Fruit fly (Drosophila melanogaster): ENCODE data around the gene Uqcc1.

The Uqcc1 gene

DNA sequence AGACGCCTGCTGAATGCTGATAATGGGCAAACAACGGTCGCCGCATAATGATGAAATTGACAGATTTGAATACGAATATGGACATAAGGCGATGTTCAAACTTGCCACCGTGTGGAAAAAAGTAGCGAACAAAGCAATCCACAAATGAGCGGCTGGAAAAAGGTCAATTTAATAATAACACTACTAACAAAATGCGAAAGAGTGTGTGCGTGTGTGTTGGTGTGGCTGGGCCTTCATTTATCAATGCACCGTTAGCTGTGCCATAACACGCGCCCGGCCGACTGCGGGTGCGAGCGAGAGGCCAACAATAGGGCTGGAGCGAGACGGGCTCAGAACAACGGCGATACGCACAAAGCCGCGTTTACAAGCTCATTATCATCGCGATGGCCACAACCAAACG is 18.0 kb upstream of the Uqcc1 start:
- TF ChIP-seq C15 (GFP tag; IDR thresholded peaks at IDR 0.05) (no peak), B-H2 (GFP tag; optimal IDR thresholded peaks at IDR 0.05) (no peak), row (GFP tag; IDR thresholded peaks at IDR 0.05) (peak; percentile 10; the same call in 1 of the 3 replicates), Hr3 (GFP tag; optimal IDR thresholded peaks at IDR 0.05) (no peak), CG10321 (GFP tag; IDR thresholded peaks at IDR 0.05) (peak; percentile 50; the same call in 1 of the 2 replicates), CG4707 (GFP tag; optimal IDR thresholded peaks at IDR 0.05) (no peak), CHES-1-like (GFP tag; optimal IDR thresholded peaks at IDR 0.05) (no peak), CG17361 (GFP tag; IDR thresholded peaks at IDR 0.05) (no peak), stwl (tag; optimal IDR thresholded peaks at IDR 0.05) (no peak), grau (tag; optimal IDR thresholded peaks at IDR 0.05) (no peak), CG17802 (tag; optimal IDR thresholded peaks at IDR 0.05) (peak; percentile 96), CG1832 (GFP tag; optimal IDR thresholded peaks at IDR 0.05) (peak; percentile 53), rib (GFP tag; IDR thresholded peaks at IDR 0.05) (0 out of 2 replicates have a peak, but pooled peaks have one; percentile 26), Dfd (GFP tag; optimal IDR thresholded peaks at IDR 0.05) (no peak), vvl (GFP tag; IDR thresholded peaks at IDR 0.05) (peak; percentile 47; the same call in 1 of the 2 replicates), z (GFP tag; IDR thresholded peaks at IDR 0.05) (no peak), Mrtf (GFP tag; IDR thresholded peaks at IDR 0.05) (0 out of 3 replicates have a peak, but pooled peaks have one; percentile 28), ken (GFP tag; IDR thresholded peaks at IDR 0.05) (no peak), Taf1 (GFP tag; IDR thresholded peaks at IDR 0.05) (no peak), run (tag; optimal IDR thresholded peaks at IDR 0.05) (peak; percentile 21), ci (GFP tag; IDR thresholded peaks at IDR 0.05) (peak; percentile 28; the same call in 2 of the 3 replicates), CG10267 (tag; optimal IDR thresholded peaks at IDR 0.05) (no peak), az2 (GFP tag; optimal IDR thresholded peaks at IDR 0.05) (no peak), CG18619 (GFP tag; optimal IDR thresholded peaks at IDR 0.05) (no peak), Xrp1 (GFP tag; IDR thresholded peaks at IDR 0.05) (no peak), Usf (GFP tag; optimal IDR thresholded peaks at IDR 0.05) (no peak), CG4360 (GFP tag; IDR thresholded peaks at IDR 0.05) (no peak), CG8388 (GFP tag; optimal IDR thresholded peaks at IDR 0.05) (no peak), psq (GFP tag; optimal IDR thresholded peaks at IDR 0.05) (no peak), Atf-2 (GFP tag; optimal IDR thresholded peaks at IDR 0.05) (no peak), HLH4C (GFP tag; IDR thresholded peaks at IDR 0.05; ENCODE audit: partially characterized antibody) (no peak), chinmo (GFP tag; IDR thresholded peaks at IDR 0.05; ENCODE audit: partially characterized antibody) (0 out of 4 replicates have a peak, but pooled peaks have one; percentile 68), CG34224 (GFP tag; IDR thresholded peaks at IDR 0.05; ENCODE audit: partially characterized antibody) (no peak), tgo (GFP tag; IDR thresholded peaks at IDR 0.05) (no peak), chn (GFP tag; optimal IDR thresholded peaks at IDR 0.05) (no peak), ash1 (GFP tag; optimal IDR thresholded peaks at IDR 0.05) (no peak), cg (GFP tag; optimal IDR thresholded peaks at IDR 0.05) (peak; percentile 49), CG6654 (GFP tag; optimal IDR thresholded peaks at IDR 0.05) (no peak), CG3407 (GFP tag; optimal IDR thresholded peaks at IDR 0.05) (no peak), Pdp1 (GFP tag; optimal IDR thresholded peaks at IDR 0.05) (peak in 1 of 2 experiments; percentile 88), CG3726 (GFP tag; IDR thresholded peaks at IDR 0.05) (no peak), CG2120 (GFP tag; optimal IDR thresholded peaks at IDR 0.05) (no peak), Asciz (GFP tag; optimal IDR thresholded peaks at IDR 0.05) (no peak), Mes4 (GFP tag; optimal IDR thresholded peaks at IDR 0.05) (no peak), CG12219 (GFP tag; optimal IDR thresholded peaks at IDR 0.05) (no peak), Rfx (GFP tag; IDR thresholded peaks at IDR 0.05) (peak; percentile 12; the same call in 1 of the 2 replicates), dan (GFP tag; IDR thresholded peaks at IDR 0.05) (no peak), CG6854 (GFP tag; optimal IDR thresholded peaks at IDR 0.05) (no peak), CG10979 (tag; optimal IDR thresholded peaks at IDR 0.05) (no peak), CG1603 (tag; optimal IDR thresholded peaks at IDR 0.05) (no peak), sqz (GFP tag; optimal IDR thresholded peaks at IDR 0.05) (no peak)
